Worm (Caenorhabditis elegans) whole organism, L4/young adult: Measurements from ENCODE around the gene ZK370.6.

Source experiments
- W03F9.2 ChIP-seq: fragments of 150-350 bp; optimal IDR thresholded peaks from 2 replicates; lab custom pipeline; 2014; ENCODE audit warnings: missing biosample characterization, missing genetic modification characterization
- dao-5 ChIP-seq: sonication (generic microtip); optimal IDR thresholded peaks from 2 replicates; lab custom pipeline; 2016; ENCODE audit warnings: missing genotype, missing genetic modification characterization, moderate library complexity, missing compliant biosample characterization
- him-1 ChIP-seq: sonication (generic microtip); optimal IDR thresholded peaks from 2 replicates; lab custom pipeline; 2016; ENCODE audit warnings: missing genotype, missing genetic modification reagents, missing genetic modification characterization, missing compliant biosample characterization

The ZK370.6 gene

DNA sequence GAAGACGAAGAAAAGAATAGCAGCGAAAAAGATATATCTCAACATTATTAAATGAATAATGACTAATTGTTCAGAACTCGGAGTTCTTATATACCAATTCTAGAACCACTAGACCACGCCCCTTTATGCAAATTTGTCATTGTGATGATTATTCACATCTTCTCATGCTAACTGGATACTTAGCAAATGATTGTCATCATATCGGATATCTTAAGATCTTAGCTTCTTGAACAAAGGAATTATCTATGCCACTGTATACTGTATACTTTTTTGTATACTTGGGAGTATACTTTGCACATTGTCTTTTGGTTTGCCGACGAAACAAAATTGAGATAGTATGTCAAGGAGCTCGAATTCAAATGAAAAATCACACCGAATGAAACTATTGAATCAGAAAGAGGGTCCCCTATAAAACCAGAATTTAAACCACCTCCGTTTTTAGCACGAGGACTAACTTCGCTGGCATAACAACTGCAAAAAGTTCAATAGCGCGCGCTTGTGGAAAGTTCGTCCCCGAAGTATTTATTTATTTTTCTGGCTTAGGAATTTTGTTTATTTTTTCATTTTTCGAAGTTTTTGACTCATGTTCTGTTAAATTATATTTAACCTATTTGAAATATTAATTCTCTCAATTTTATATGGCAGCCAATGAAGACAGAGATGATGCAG is 43.2 kb downstream of the ZK370.6 start, which contains the start of the genes sdz-1 and vps-33.1:
Gene sdz-1 (minus strand): TSS at position 51 of the 669 bp plus-strand sequence.
Gene vps-33.1 (plus strand): TSS at position 639 of the 669 bp plus-strand sequence.
- no peak for TF ChIP-seq W03F9.2 (tag; lab: Kevin White, UChicago)
- TF ChIP-seq him-1 (tag; lab: Kevin White, UChicago) = no peak
- TF ChIP-seq dao-5 (tag; lab: Kevin White, UChicago) = no peak

DNA sequence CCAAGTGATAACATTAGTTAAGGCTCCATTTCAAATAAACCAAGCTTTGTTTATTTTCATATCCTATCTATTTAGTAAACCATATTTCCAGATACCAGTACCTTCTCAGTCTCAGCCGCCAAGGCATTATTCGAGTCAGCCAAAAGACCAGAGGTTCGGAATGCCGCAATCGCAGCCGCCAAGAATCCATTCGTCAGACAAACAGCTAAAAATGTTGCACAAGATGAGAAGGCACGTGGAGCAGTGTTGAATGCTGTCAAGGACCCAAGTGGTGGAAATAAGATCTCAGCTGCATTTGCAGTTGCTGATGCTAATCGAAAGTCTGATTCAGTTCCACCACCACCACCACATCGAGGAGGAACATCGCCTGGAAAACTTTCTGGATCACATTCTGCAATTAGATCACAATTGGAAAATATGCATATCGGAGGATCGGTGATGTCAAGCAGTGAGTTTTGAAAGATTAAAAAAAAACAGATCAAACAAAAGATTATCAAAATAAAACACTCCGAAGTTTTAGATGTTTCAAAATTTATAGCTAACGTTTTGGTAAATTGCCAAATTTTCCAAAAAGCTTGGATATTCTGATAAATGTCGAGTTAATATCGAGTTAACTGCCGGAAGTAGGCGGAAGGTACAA is 46.3 kb downstream of the ZK370.6 start:
- TF ChIP-seq dao-5 (tag; lab: Kevin White, UChicago) (no peak), him-1 (tag; lab: Kevin White, UChicago) (no peak), W03F9.2 (tag; lab: Kevin White, UChicago) (no peak)

DNA sequence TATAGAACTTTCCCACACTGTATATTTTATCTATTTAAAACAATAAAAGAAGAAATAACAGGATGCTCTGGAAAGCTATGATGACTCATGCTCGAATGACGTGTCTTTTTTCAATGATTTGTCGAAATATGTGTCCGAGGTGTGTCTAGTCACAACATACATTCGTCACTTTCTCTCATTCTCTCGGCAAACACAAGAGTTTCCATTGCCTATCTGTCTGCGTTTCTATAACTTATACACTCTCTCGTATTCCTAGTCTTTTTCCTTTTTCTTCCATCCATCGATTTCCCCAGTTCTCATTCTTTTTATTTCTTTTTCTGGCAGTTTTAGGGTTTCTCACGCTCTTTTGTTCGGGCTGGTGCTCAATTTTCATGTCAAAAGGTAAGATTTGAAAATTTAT is 47.0 kb downstream of the ZK370.6 start:
- TF ChIP-seq W03F9.2 (tag; lab: Kevin White, UChicago) (no peak), him-1 (tag; lab: Kevin White, UChicago) (no peak), dao-5 (tag; lab: Kevin White, UChicago) (no peak)

DNA sequence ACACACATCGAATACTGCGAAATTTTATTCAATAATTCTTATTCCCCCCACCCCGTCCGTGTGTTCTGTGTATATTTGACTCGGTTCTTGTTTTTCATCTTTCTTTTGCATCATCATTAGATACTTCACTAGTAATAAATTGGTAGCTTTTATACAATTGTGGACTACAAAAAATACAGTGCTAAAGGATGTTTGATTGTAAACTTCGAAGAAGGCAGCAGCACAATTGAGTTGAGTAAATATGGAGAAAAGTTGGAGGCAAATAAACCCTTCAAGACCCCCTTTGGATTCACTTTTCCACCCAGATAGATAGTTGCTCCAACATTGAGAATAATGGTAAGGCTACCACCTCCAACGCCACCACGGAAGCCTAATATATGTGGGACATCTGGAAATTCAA is 50.3 kb downstream of the ZK370.6 start, which contains the start of gene B0303.7:
Gene B0303.7 (plus strand): TSS at position 301 of the 400 bp plus-strand sequence.
- TF ChIP-seq dao-5 (tag; lab: Kevin White, UChicago) (no peak), W03F9.2 (tag; lab: Kevin White, UChicago) (no peak), him-1 (tag; lab: Kevin White, UChicago) (no peak)
